Worm (Caenorhabditis elegans): ENCODE measurements around the gene R09E10.5.

The R09E10.5 gene

ce11 chrIV:10345990-10346389, 43.9 kb upstream of the R09E10.5 start (continued):
- peak in 1 of 2 experiments; percentile 62 for TF ChIP-seq unc-62 (GFP tag; optimal IDR thresholded peaks at IDR 0.05 in 1 of 2)
- no peak for TF ChIP-seq unc-62 (tag; optimal IDR thresholded peaks at IDR 0.05)
- no peak for TF ChIP-seq fos-1 (tag; optimal IDR thresholded peaks at IDR 0.05)
- peak; percentile 45 for TF ChIP-seq nhr-28 (tag; optimal IDR thresholded peaks at IDR 0.05)
- TF ChIP-seq F49E8.2 (tag; optimal IDR thresholded peaks at IDR 0.05; ENCODE audit: borderline replicate concordance), result no peak
- TF ChIP-seq mdl-1 (tag; optimal IDR thresholded peaks at IDR 0.05), result peak in 1 of 2 experiments; percentile 2
- no peak for TF ChIP-seq php-3 (GFP tag; IDR thresholded peaks at IDR 0.05)
- TF ChIP-seq hif-1 (tag; optimal IDR thresholded peaks at IDR 0.05), result peak in 1 of 2 experiments; percentile 19
- TF ChIP-seq nhr-11 (tag; optimal IDR thresholded peaks at IDR 0.05), result peak; percentile 26
- TF ChIP-seq daf-12 (tag; optimal IDR thresholded peaks at IDR 0.05), result no peak
- no peak for TF ChIP-seq madf-5 (GFP tag; IDR thresholded peaks at IDR 0.05)
- no peak for TF ChIP-seq T26A8.4 (GFP tag; IDR thresholded peaks at IDR 0.05)
- TF ChIP-seq hlh-11 (tag; optimal IDR thresholded peaks at IDR 0.05), result peak; percentile 67
- TF ChIP-seq ama-1 (optimal IDR thresholded peaks at IDR 0.05), result peak; percentile 34
- no peak for TF ChIP-seq skn-1 (tag; optimal IDR thresholded peaks at IDR 0.05)
- peak in 1 of 2 experiments; percentile 57 for TF ChIP-seq lsy-2 (tag; optimal IDR thresholded peaks at IDR 0.05)
- TF ChIP-seq rbr-2 (tag; optimal IDR thresholded peaks at IDR 0.05), result peak; percentile 44
- TF ChIP-seq mes-2 (tag; optimal IDR thresholded peaks at IDR 0.05; ENCODE audit: poor library complexity, severe bottlenecking), result no peak
- TF ChIP-seq ZK546.5 (tag; optimal IDR thresholded peaks at IDR 0.05), result no peak
- TF ChIP-seq sdz-12 (GFP tag; optimal IDR thresholded peaks at IDR 0.05), result no peak
- TF ChIP-seq cey-2 (tag; optimal IDR thresholded peaks at IDR 0.05; ENCODE audit: borderline replicate concordance, insufficient read depth), result no peak
- peak; percentile 21 for TF ChIP-seq nhr-77 (tag; optimal IDR thresholded peaks at IDR 0.05)
- peak; percentile 38 for TF ChIP-seq hmg-1.1 (GFP tag; IDR thresholded peaks at IDR 0.05)
- TF ChIP-seq lin-29 (GFP tag; IDR thresholded peaks at IDR 0.05), result no peak
- TF ChIP-seq nhr-6 (tag; optimal IDR thresholded peaks at IDR 0.05), result no peak
- TF ChIP-seq daf-16 (GFP tag; optimal IDR thresholded peaks at IDR 0.05), result peak in 1 of 2 experiments; percentile 26
- TF ChIP-seq daf-16 (tag; optimal IDR thresholded peaks at IDR 0.05), result peak; percentile 11
- no peak for TF ChIP-seq lim-7 (GFP tag; IDR thresholded peaks at IDR 0.05)
- TF ChIP-seq duxl-1 (tag; optimal IDR thresholded peaks at IDR 0.05; ENCODE audit: poor library complexity), result no peak
- TF ChIP-seq D1046.2 (GFP tag; IDR thresholded peaks at IDR 0.05), result no peak

DNA sequence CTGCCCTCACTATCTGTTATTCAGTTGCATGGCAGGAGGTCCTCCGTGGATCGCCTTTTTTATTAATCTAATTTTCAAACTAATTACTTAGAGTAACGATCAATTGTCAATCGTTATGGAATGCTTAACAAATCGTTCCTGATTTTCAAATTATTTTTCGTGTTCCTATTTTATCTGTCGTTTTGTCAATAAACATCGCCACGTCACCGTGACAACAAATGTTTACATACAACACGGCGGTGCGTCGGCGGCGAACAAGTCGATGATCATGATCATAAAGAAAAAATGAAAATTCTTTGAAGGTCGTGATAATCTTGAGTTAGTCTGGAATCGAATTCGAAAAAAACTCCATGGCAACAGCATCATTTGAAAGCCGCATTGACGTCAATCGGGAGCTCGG, 43.4 kb upstream of the R09E10.5 start:
- peak; percentile 25 for TF ChIP-seq aha-1 (tag)
- no peak for TF ChIP-seq nhr-11 (tag; optimal IDR thresholded peaks at IDR 0.05)
- no peak for TF ChIP-seq unc-130 (GFP tag; optimal IDR thresholded peaks at IDR 0.05)
- no peak for TF ChIP-seq zag-1 (tag; optimal IDR thresholded peaks at IDR 0.05)
- no peak for TF ChIP-seq pha-4 (GFP tag; IDR thresholded peaks at IDR 0.05)
- peak; percentile 56 for TF ChIP-seq pha-4 (tag; optimal IDR thresholded peaks at IDR 0.05)

ce11 chrIV:10344621-10345020, 42.5 kb upstream of the R09E10.5 start:
- no peak for TF ChIP-seq ceh-82 (tag; optimal IDR thresholded peaks at IDR 0.05)
- TF ChIP-seq hif-1 (tag; optimal IDR thresholded peaks at IDR 0.05), result no peak
- no peak for TF ChIP-seq nhr-10 (tag; optimal IDR thresholded peaks at IDR 0.05)
- 0 out of 2 replicates have a peak, but pooled peaks have one; percentile 61 for TF ChIP-seq ctbp-1 (GFP tag; IDR thresholded peaks at IDR 0.05)
- peak; percentile 47 for TF ChIP-seq mep-1 (tag; optimal IDR thresholded peaks at IDR 0.05)
- TF ChIP-seq zag-1 (tag; optimal IDR thresholded peaks at IDR 0.05), result no peak
- TF ChIP-seq daf-16 (GFP tag; optimal IDR thresholded peaks at IDR 0.05), result peak in 1 of 2 experiments; percentile 24
- TF ChIP-seq daf-16 (tag; optimal IDR thresholded peaks at IDR 0.05), result no peak
- no peak for TF ChIP-seq saeg-2 (GFP tag; IDR thresholded peaks at IDR 0.05)
- no peak for TF ChIP-seq tra-1 (GFP tag; IDR thresholded peaks at IDR 0.05)
- no peak for TF ChIP-seq nhr-42 (GFP tag; IDR thresholded peaks at IDR 0.05)
- peak; percentile 39 for TF ChIP-seq fkh-10 (GFP tag; optimal IDR thresholded peaks at IDR 0.05)
- TF ChIP-seq lsy-2 (tag; optimal IDR thresholded peaks at IDR 0.05), result peak in 1 of 2 experiments; percentile 24
- no peak for TF ChIP-seq dpl-1 (GFP tag; optimal IDR thresholded peaks at IDR 0.05)
- TF ChIP-seq mdt-29 (GFP tag; IDR thresholded peaks at IDR 0.05), result no peak
- no peak for TF ChIP-seq ZK337.2 (GFP tag; IDR thresholded peaks at IDR 0.05)
- no peak for TF ChIP-seq lin-29 (GFP tag; IDR thresholded peaks at IDR 0.05)
- TF ChIP-seq ceh-62 (tag; optimal IDR thresholded peaks at IDR 0.05), result no peak
- TF ChIP-seq ztf-7 (tag; optimal IDR thresholded peaks at IDR 0.05), result no peak
- TF ChIP-seq ceh-28 (tag; optimal IDR thresholded peaks at IDR 0.05), result peak; percentile 15
- TF ChIP-seq lim-7 (GFP tag; IDR thresholded peaks at IDR 0.05), result no peak
- TF ChIP-seq hmg-1.1 (GFP tag; IDR thresholded peaks at IDR 0.05), result peak; percentile 55
- no peak for TF ChIP-seq lin-15B (tag; optimal IDR thresholded peaks at IDR 0.05)
- TF ChIP-seq F44E2.7 (GFP tag; IDR thresholded peaks at IDR 0.05), result no peak
- peak; percentile 29 for TF ChIP-seq aha-1 (tag)
